Worm (Caenorhabditis elegans): ENCODE results near the gene R07B7.6.

The R07B7.6 gene

DNA sequence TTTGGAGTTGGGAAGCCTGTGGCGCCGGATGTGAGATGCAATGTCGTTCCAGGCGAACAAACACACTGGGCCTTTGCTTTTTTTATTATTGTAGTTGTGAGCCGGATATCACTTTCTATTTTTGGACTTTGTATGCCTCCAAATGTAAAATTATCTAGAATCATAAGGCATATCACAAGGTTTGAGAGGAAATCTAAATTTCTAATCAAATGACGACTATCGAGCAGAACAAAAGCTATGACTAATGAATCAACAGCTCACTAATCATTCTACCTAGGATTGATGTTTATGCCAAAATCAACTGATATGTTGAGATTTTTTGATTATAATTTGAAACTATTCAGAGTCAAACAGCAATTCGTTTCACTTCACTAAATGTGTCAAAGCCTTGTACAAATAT, 36.9 kb downstream of the R07B7.6 start:
- TF ChIP-seq ztf-4 (tag; optimal IDR thresholded peaks at IDR 0.05) (peak; percentile 4), elt-3 (tag; optimal IDR thresholded peaks at IDR 0.05) (no peak), mdl-1 (tag; optimal IDR thresholded peaks at IDR 0.05) (no peak), mab-5 (tag; optimal IDR thresholded peaks at IDR 0.05) (no peak), fos-1 (tag; optimal IDR thresholded peaks at IDR 0.05) (no peak)

ce11 chrV:12036129-12036528, 38.7 kb downstream of the R07B7.6 start:
- TF ChIP-seq R02D3.7 (tag; optimal IDR thresholded peaks at IDR 0.05) (no peak), dmd-4 (tag; optimal IDR thresholded peaks at IDR 0.05) (no peak), sma-9 (GFP tag; optimal IDR thresholded peaks at IDR 0.05) (no peak), sma-9 (tag; optimal IDR thresholded peaks at IDR 0.05) (no peak), nhr-11 (tag; optimal IDR thresholded peaks at IDR 0.05) (no peak), unc-39 (tag; optimal IDR thresholded peaks at IDR 0.05) (no peak)

ce11 chrV:12033841-12034240, 40.9 kb downstream of the R07B7.6 start:
- TF ChIP-seq lsy-2 (tag; optimal IDR thresholded peaks at IDR 0.05) (no peak), ztf-1 (GFP tag; conservative IDR thresholded peaks at IDR 0.05) (no peak), dmd-4 (tag; optimal IDR thresholded peaks at IDR 0.05) (no peak)

- TF ChIP-seq F13H6.1 (tag; optimal IDR thresholded peaks at IDR 0.05) (no peak), unc-39 (tag; optimal IDR thresholded peaks at IDR 0.05) (no peak), sma-3 (GFP tag; optimal IDR thresholded peaks at IDR 0.05) (no peak), skn-1 (tag; optimal IDR thresholded peaks at IDR 0.05) (no peak), aly-2 (tag; optimal IDR thresholded peaks at IDR 0.05) (no peak), sma-9 (GFP tag; optimal IDR thresholded peaks at IDR 0.05) (no peak), sma-9 (tag; optimal IDR thresholded peaks at IDR 0.05) (no peak), Y55F3AM.14 (GFP tag; optimal IDR thresholded peaks at IDR 0.05) (no peak), nhr-23 (tag; optimal IDR thresholded peaks at IDR 0.05) (no peak), unc-55 (GFP tag; optimal IDR thresholded peaks at IDR 0.05) (no peak), ceh-82 (tag; optimal IDR thresholded peaks at IDR 0.05) (no peak), nhr-6 (tag; optimal IDR thresholded peaks at IDR 0.05) (no peak), crh-2 (tag; optimal IDR thresholded peaks at IDR 0.05) (no peak), nhr-77 (tag; optimal IDR thresholded peaks at IDR 0.05) (no peak), C34F6.9 (tag; optimal IDR thresholded peaks at IDR 0.05) (no peak), nhr-237 (tag; optimal IDR thresholded peaks at IDR 0.05) (no peak), ztf-11 (tag; optimal IDR thresholded peaks at IDR 0.05) (no peak)
Measured at ce11 chrV:12032060-12032459, 42.7 kb downstream of the R07B7.6 start, which contains the start of gene pkc-1. TSS of gene pkc-1 (minus strand) at chrV:12032160.

DNA sequence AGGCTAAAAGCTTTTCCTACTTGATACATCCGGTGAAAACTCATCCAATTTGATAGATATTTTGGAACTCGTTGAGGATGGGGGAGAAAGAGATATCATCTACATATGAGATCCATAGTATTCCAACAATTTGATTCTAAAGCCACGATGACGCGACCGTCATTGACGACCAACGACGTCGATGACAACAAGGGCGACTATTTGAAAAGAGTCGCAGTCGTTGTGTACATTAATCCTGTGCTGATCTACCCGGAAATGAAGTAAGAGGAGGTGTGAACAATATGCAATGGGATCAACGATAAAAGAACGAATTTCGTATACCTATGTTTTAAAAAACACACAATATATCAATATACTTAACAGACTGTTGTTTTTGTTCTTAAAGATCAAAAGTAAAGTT, 46.6 kb downstream of the R07B7.6 start:
- TF ChIP-seq gmeb-1 (tag; optimal IDR thresholded peaks at IDR 0.05) (no peak), mdl-1 (tag; optimal IDR thresholded peaks at IDR 0.05) (no peak), elt-1 (tag; optimal IDR thresholded peaks at IDR 0.05) (no peak), unc-39 (tag; optimal IDR thresholded peaks at IDR 0.05) (no peak), ztf-1 (GFP tag; conservative IDR thresholded peaks at IDR 0.05) (no peak), nhr-25 (tag; optimal IDR thresholded peaks at IDR 0.05) (no peak), sma-3 (GFP tag; optimal IDR thresholded peaks at IDR 0.05) (no peak), skn-1 (tag; optimal IDR thresholded peaks at IDR 0.05) (no peak), sma-9 (GFP tag; optimal IDR thresholded peaks at IDR 0.05) (no peak), sma-9 (tag; optimal IDR thresholded peaks at IDR 0.05) (no peak), dmd-4 (tag; optimal IDR thresholded peaks at IDR 0.05) (no peak), aly-2 (tag; optimal IDR thresholded peaks at IDR 0.05) (no peak)

ce11 chrV:12026878-12027477, 47.8 kb downstream of the R07B7.6 start:
- TF ChIP-seq crh-2 (tag; optimal IDR thresholded peaks at IDR 0.05) (peak; percentile 41), nhr-6 (tag; optimal IDR thresholded peaks at IDR 0.05) (no peak), nhr-129 (tag; optimal IDR thresholded peaks at IDR 0.05) (peak; percentile 75), mab-5 (tag; optimal IDR thresholded peaks at IDR 0.05) (peak; percentile 7), lin-39 (tag; optimal IDR thresholded peaks at IDR 0.05) (no peak), unc-55 (GFP tag; optimal IDR thresholded peaks at IDR 0.05) (peak; percentile 56), ztf-4 (tag; optimal IDR thresholded peaks at IDR 0.05) (no peak), lsy-2 (tag; optimal IDR thresholded peaks at IDR 0.05) (peak in 1 of 2 experiments; percentile 56), sem-4 (tag; optimal IDR thresholded peaks at IDR 0.05) (no peak), nhr-77 (tag; optimal IDR thresholded peaks at IDR 0.05) (no peak), unc-62 (GFP tag; optimal IDR thresholded peaks at IDR 0.05) (no peak), F13H6.1 (tag; optimal IDR thresholded peaks at IDR 0.05) (peak; percentile 48), ztf-11 (tag; optimal IDR thresholded peaks at IDR 0.05) (no peak), mbf-1 (tag; optimal IDR thresholded peaks at IDR 0.05) (no peak), nhr-12 (tag; optimal IDR thresholded peaks at IDR 0.05) (no peak), peb-1 (tag; optimal IDR thresholded peaks at IDR 0.05) (no peak), nhr-23 (tag; optimal IDR thresholded peaks at IDR 0.05) (no peak), lin-13 (GFP tag; optimal IDR thresholded peaks at IDR 0.05) (no peak), Y55F3AM.14 (GFP tag; optimal IDR thresholded peaks at IDR 0.05) (no peak), sma-3 (GFP tag; optimal IDR thresholded peaks at IDR 0.05) (no peak), ama-1 (optimal IDR thresholded peaks at IDR 0.05) (no peak), skn-1 (tag; optimal IDR thresholded peaks at IDR 0.05) (no peak), ceh-82 (tag; optimal IDR thresholded peaks at IDR 0.05) (no peak), nhr-21 (tag; optimal IDR thresholded peaks at IDR 0.05) (no peak), unc-39 (tag; optimal IDR thresholded peaks at IDR 0.05) (no peak), gmeb-1 (tag; optimal IDR thresholded peaks at IDR 0.05) (no peak), sma-9 (GFP tag; optimal IDR thresholded peaks at IDR 0.05) (peak; percentile 29), sma-9 (tag; optimal IDR thresholded peaks at IDR 0.05) (no peak)
